Fruit fly (Drosophila melanogaster) whole organism, wandering third instar larva: ENCODE results near the gene CG33927.

ENCODE experiments used
- Abd-B ChIP-seq: fragments of >200 bp; optimal IDR thresholded peaks from 2 replicates; lab custom pipeline; 2017; ENCODE audit warnings: missing biosample characterization, missing genetic modification characterization
- CG32264 ChIP-seq: fragments of 200-800 bp; sonication (Bioruptor generic); optimal IDR thresholded peaks from 2 replicates; lab custom pipeline; 2016; ENCODE audit warnings: missing biosample characterization, missing genetic modification characterization
- CG9705 ChIP-seq: fragments of 200-800 bp; sonication (Bioruptor generic); optimal IDR thresholded peaks from 2 replicates; lab custom pipeline; 2018; ENCODE audit warnings: missing biosample characterization, mild to moderate bottlenecking, missing genetic modification characterization
- CrebA ChIP-seq: fragments of 200-800 bp; sonication (Bioruptor generic); optimal IDR thresholded peaks from 2 replicates; lab custom pipeline; 2016; ENCODE audit warnings: missing biosample characterization, mild to moderate bottlenecking, missing genetic modification characterization, borderline replicate concordance
- Dfd ChIP-seq: fragments of >200 bp; optimal IDR thresholded peaks from 2 replicates; lab custom pipeline; 2017; ENCODE audit warnings: missing biosample characterization, missing genetic modification characterization
- Dif ChIP-seq: fragments of 200-275, 200-300 bp; sonication (Bioruptor generic); optimal IDR thresholded peaks from 2 replicates; lab custom pipeline; 2018; ENCODE audit warnings: missing biosample characterization, missing genetic modification characterization; ENCODE audit not compliant: partially characterized antibody
- GATAd ChIP-seq: sonication (Bioruptor generic); optimal IDR thresholded peaks from 2 replicates; lab custom pipeline; 2016; ENCODE audit warnings: missing biosample characterization, missing genetic modification characterization
- HLH106 ChIP-seq: fragments of 200-800 bp; optimal IDR thresholded peaks from 3 replicates; lab custom pipeline; 2019; ENCODE audit warnings: missing biosample characterization, mild to moderate bottlenecking, missing genetic modification characterization, moderate library complexity
- Hnf4 ChIP-seq: fragments of 200-800 bp; sonication (Bioruptor generic); optimal IDR thresholded peaks from 2 replicates; lab custom pipeline; 2016; ENCODE audit warnings: missing biosample characterization, mild to moderate bottlenecking, missing genetic modification characterization
- Hr78 ChIP-seq: fragments of >200 bp; optimal IDR thresholded peaks from 2 replicates; lab custom pipeline; 2017; ENCODE audit warnings: missing biosample characterization, missing genetic modification characterization
- Hr83 ChIP-seq: fragments of 200-300 bp; sonication (Bioruptor generic); optimal IDR thresholded peaks from 2 replicates; lab custom pipeline; 2016; ENCODE audit warnings: missing biosample characterization, mild to moderate bottlenecking, missing genetic modification characterization, moderate library complexity; ENCODE audit not compliant: poor library complexity, severe bottlenecking
- Jra ChIP-seq: sonication (Bioruptor generic); optimal IDR thresholded peaks from 2 replicates; lab custom pipeline; 2016; ENCODE audit warnings: missing biosample characterization, missing genetic modification characterization
- Mio ChIP-seq: sonication (Bioruptor generic); optimal IDR thresholded peaks from 2 replicates; lab custom pipeline; 2016; ENCODE audit warnings: missing biosample characterization, missing genetic modification characterization
- Myc ChIP-seq: fragments of >200 bp; optimal IDR thresholded peaks from 2 replicates; lab custom pipeline; 2017
- N ChIP-seq: fragments of >200 bp; optimal IDR thresholded peaks from 2 replicates; lab custom pipeline; 2018; ENCODE audit warnings: missing biosample characterization, missing external identifiers, missing genetic modification characterization
- OdsH ChIP-seq: fragments of 200-800 bp; sonication (Bioruptor generic); optimal IDR thresholded peaks from 2 replicates; lab custom pipeline; 2016; ENCODE audit warnings: missing biosample characterization, mild to moderate bottlenecking, missing genetic modification characterization
- Rel ChIP-seq, 2 experiments: fragments of 200-800 bp; sonication (Bioruptor generic) in 1 of 2; optimal IDR thresholded peaks; 2 replicates in 1 of 2; 3 replicates in 1 of 2; lab custom pipeline; 2016 to 2019; ENCODE audit warnings: mild to moderate bottlenecking in 2 of 2, missing biosample characterization in 2 of 2, missing genetic modification characterization in 2 of 2, moderate library complexity in 1 of 2
- Sp1 ChIP-seq: fragments of 200-800 bp; sonication (Bioruptor generic); optimal IDR thresholded peaks from 3 replicates; lab custom pipeline; 2019; ENCODE audit warnings: missing biosample characterization, mild to moderate bottlenecking, missing genetic modification characterization, moderate library complexity
- Vsx2 ChIP-seq: fragments of 200-300, 225-300 bp; sonication (Bioruptor generic); optimal IDR thresholded peaks from 2 replicates; lab custom pipeline; 2018; ENCODE audit warnings: missing biosample characterization, missing genetic modification characterization; ENCODE audit not compliant: partially characterized antibody
- br ChIP-seq: fragments of 200-800 bp; sonication (Bioruptor generic); optimal IDR thresholded peaks from 2 replicates; lab custom pipeline; 2016; ENCODE audit warnings: missing biosample characterization, missing genetic modification characterization
- brk ChIP-seq: fragments of 200-800 bp; sonication (Bioruptor generic); optimal IDR thresholded peaks from 2 replicates; lab custom pipeline; 2016; ENCODE audit warnings: missing biosample characterization, mild to moderate bottlenecking, missing genetic modification characterization
- dl ChIP-seq, 2 experiments: fragments of 175-275, 200-275 bp in 1 of 2; fragments of 200-275 bp in 1 of 2; sonication (Bioruptor generic); optimal IDR thresholded peaks; lab custom pipeline; 2018; ENCODE audit warnings: mild to moderate bottlenecking in 2 of 2, missing biosample characterization in 2 of 2, missing genetic modification characterization in 2 of 2, moderate library complexity in 2 of 2; ENCODE audit not compliant: partially characterized antibody in 2 of 2, insufficient read depth in 1 of 2
- dmrt93B ChIP-seq: fragments of 200-800 bp; sonication (Bioruptor generic); optimal IDR thresholded peaks from 2 replicates; lab custom pipeline; 2018; ENCODE audit warnings: missing biosample characterization, mild to moderate bottlenecking, missing genetic modification characterization
- dsf ChIP-seq: sonication (Bioruptor generic); optimal IDR thresholded peaks from 2 replicates; lab custom pipeline; 2016; ENCODE audit warnings: missing biosample characterization, missing genetic modification characterization, borderline replicate concordance
- ey ChIP-seq: fragments of 200-800 bp; sonication (Bioruptor generic); optimal IDR thresholded peaks from 2 replicates; lab custom pipeline; 2016; ENCODE audit warnings: missing biosample characterization, missing genetic modification characterization
- foxo ChIP-seq, 2 experiments: fragments of 200-800 bp; sonication (Bioruptor generic); optimal IDR thresholded peaks; 2 replicates in 1 of 2; 3 replicates in 1 of 2; lab custom pipeline; 2016 to 2017; ENCODE audit warnings: missing biosample characterization in 2 of 2, missing genetic modification characterization in 2 of 2
- fru ChIP-seq: fragments of 200-800 bp; sonication (Bioruptor generic); optimal IDR thresholded peaks from 3 replicates; lab custom pipeline; 2016; ENCODE audit warnings: missing biosample characterization, mild to moderate bottlenecking, missing genetic modification characterization
- h ChIP-seq: fragments of 200-800 bp; sonication (Bioruptor generic); optimal IDR thresholded peaks from 3 replicates; lab custom pipeline; 2016; ENCODE audit warnings: missing biosample characterization, mild to moderate bottlenecking, missing genetic modification characterization
- jim ChIP-seq: fragments of 175-275, 200-325 bp; sonication (Bioruptor generic); optimal IDR thresholded peaks from 2 replicates; lab custom pipeline; 2016; ENCODE audit warnings: missing biosample characterization, mild to moderate bottlenecking, missing genetic modification characterization
- lola ChIP-seq: fragments of >200 bp; optimal IDR thresholded peaks from 2 replicates; lab custom pipeline; 2017; ENCODE audit warnings: missing biosample characterization, missing genetic modification characterization
- pan ChIP-seq: fragments of >200 bp; optimal IDR thresholded peaks from 2 replicates; lab custom pipeline; 2017
- psq ChIP-seq: fragments of 200-800 bp; sonication (Bioruptor generic); optimal IDR thresholded peaks from 3 replicates; lab custom pipeline; 2017; ENCODE audit warnings: missing biosample characterization, mild to moderate bottlenecking, missing genetic modification characterization, moderate library complexity
- rgr ChIP-seq: fragments of 200-800 bp; sonication (Bioruptor generic); optimal IDR thresholded peaks from 3 replicates; lab custom pipeline; 2016; ENCODE audit warnings: missing biosample characterization, mild to moderate bottlenecking, missing genetic modification characterization
- sage ChIP-seq: fragments of 200-800 bp; sonication (Bioruptor generic); optimal IDR thresholded peaks from 2 replicates; lab custom pipeline; 2016; ENCODE audit warnings: missing biosample characterization, mild to moderate bottlenecking, missing genetic modification characterization
- sv ChIP-seq: fragments of 200-800 bp; sonication (Bioruptor generic); optimal IDR thresholded peaks from 3 replicates; lab custom pipeline; 2016; ENCODE audit warnings: missing biosample characterization, missing genetic modification characterization
- tai ChIP-seq: sonication (Bioruptor generic); optimal IDR thresholded peaks from 2 replicates; lab custom pipeline; 2016; ENCODE audit warnings: missing biosample characterization, missing genetic modification characterization
- usp ChIP-seq: fragments of >200 bp; optimal IDR thresholded peaks from 2 replicates; lab custom pipeline; 2017; ENCODE audit warnings: missing biosample characterization, missing genetic modification characterization
- woc ChIP-seq: sonication (Bioruptor generic); optimal IDR thresholded peaks from 2 replicates; lab custom pipeline; 2016; ENCODE audit warnings: missing biosample characterization, mild to moderate bottlenecking, missing genetic modification characterization

Gene CG33927

DNA sequence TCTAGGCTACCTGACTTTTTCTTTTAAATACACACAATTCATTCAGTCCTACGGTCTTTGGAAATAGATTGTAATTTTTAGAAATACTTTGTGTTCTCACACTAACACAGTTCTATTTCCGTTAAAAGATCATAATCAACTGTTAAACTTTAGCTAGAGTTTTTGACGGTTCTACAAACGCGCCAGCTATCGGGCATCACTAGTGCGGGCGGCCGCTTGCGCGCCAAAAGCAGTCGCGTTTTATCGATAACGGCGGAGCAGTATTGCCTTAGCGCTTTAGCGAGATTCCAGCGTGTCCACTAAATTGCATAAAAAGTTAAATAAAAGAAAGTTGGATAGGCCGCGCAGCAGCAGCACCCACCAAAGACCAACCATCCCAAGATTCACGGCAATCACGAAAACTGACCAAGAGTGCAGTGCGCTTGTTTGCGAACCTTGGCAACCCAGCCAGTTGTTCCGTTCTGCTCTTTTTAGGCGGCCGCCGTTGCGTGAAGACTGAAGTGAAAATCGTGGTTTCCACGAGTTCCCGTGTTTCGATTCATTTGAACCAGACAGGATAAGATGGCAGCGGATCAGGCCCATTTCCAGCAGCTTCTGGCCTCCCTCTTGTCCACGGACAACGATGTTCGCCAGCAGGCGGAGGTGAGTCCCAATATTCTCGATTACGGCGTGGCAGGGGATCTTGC lies 41.1 kb downstream of the CG33927 start, which contains the start of gene Karybeta3:
Karybeta3 (plus strand) TSS at position 51 of the 686 bp plus-strand sequence.
- TF ChIP-seq HLH106 (peak; percentile 74), Hr83 (GFP tag; lab: Kevin White, UChicago) (peak; percentile 80), GATAd (GFP tag; lab: Kevin White, UChicago) (peak; percentile 62), lola (no peak), CG9705 (GFP tag; lab: Kevin White, UChicago) (peak; percentile 65), Mio (GFP tag; lab: Kevin White, UChicago) (no peak), dl (GFP tag; optimal IDR thresholded peaks at IDR 0.05; lab: Kevin White, UChicago; ENCODE audit: insufficient read depth in 1 of 2, partially characterized antibody in 2 of 2) (no peak), tai (GFP tag; lab: Kevin White, UChicago) (no peak), Hr78 (GFP tag; lab: Kevin White, UChicago) (no peak), ey (GFP tag; lab: Kevin White, UChicago) (peak; percentile 80), jim (GFP tag; lab: Kevin White, UChicago) (no peak), CG32264 (peak; percentile 39), Abd-B (GFP tag; lab: Kevin White, UChicago) (no peak), CrebA (GFP tag; lab: Kevin White, UChicago) (no peak), Sp1 (GFP tag; lab: Kevin White, UChicago) (peak; percentile 76), sage (GFP tag; lab: Kevin White, UChicago) (no peak), psq (GFP tag; lab: Kevin White, UChicago) (no peak), dmrt93B (no peak), Myc (peak; percentile 88), Dfd (GFP tag; lab: Kevin White, UChicago) (no peak), dsf (GFP tag; lab: Kevin White, UChicago) (no peak), Jra (GFP tag; lab: Kevin White, UChicago) (no peak), usp (GFP tag; lab: Kevin White, UChicago) (no peak), brk (no peak), foxo (GFP tag; optimal IDR thresholded peaks at IDR 0.05; lab: Kevin White, UChicago) (peak in 1 of 2 experiments; percentile 85), pan (no peak), Hnf4 (GFP tag; lab: Kevin White, UChicago) (no peak), h (GFP tag; lab: Kevin White, UChicago) (peak; percentile 82), Rel (GFP tag; optimal IDR thresholded peaks at IDR 0.05; lab: Kevin White, UChicago) (no peak), Rel (tag; optimal IDR thresholded peaks at IDR 0.05; lab: Kevin White, UChicago) (peak; percentile 78), Vsx2 (GFP tag; lab: Kevin White, UChicago) (no peak), OdsH (GFP tag; lab: Kevin White, UChicago) (peak; percentile 79), woc (GFP tag; lab: Kevin White, UChicago) (peak; percentile 65), fru (no peak), br (peak; percentile 80), Dif (GFP tag; lab: Kevin White, UChicago) (no peak), sv (GFP tag; lab: Kevin White, UChicago) (peak; percentile 62), rgr (GFP tag; lab: Kevin White, UChicago) (peak; percentile 85), N (GFP tag; lab: Kevin White, UChicago) (no peak)

DNA sequence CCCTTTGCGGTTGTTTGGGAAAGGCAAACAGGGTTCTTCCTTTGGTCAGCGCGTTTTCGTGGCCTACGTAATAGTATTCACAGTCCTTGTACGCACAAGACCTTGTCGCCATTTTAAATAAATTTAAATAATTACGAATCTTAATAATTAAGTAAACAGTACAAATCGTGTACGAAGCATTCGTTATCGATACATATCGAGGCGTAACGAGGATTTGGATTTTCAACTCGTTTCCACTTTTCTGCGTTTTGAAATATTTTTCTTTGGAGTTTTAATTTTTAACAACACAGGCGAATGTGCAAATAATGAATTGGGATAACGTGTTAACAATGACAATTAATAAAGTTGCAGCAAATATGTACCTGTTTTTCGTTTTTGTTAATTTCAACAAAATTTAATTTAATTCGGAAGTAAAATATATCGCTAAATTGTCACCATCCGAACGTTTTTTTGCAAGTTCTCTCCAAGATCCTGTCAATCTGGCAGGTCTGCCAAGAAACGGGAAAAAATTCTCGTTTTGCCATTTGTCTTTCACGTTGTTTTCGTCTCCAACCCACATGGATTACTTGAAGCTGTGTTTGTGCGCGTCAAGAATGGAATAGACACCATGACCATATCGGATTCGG lies 44.8 kb downstream of the CG33927 start, which contains the start of the genes Dlip2 and rpk:
Dlip2 (minus strand) TSS at position 199 of the 626 bp plus-strand sequence.
rpk (plus strand) TSS at position 525 of the 626 bp plus-strand sequence.
- TF ChIP-seq psq (GFP tag; lab: Kevin White, UChicago): no peak
- no peak for TF ChIP-seq dsf (GFP tag; lab: Kevin White, UChicago)
- TF ChIP-seq Abd-B (GFP tag; lab: Kevin White, UChicago): no peak
- TF ChIP-seq HLH106: no peak
- peak; percentile 1 for TF ChIP-seq Jra (GFP tag; lab: Kevin White, UChicago)
- TF ChIP-seq CG9705 (GFP tag; lab: Kevin White, UChicago): no peak
- no peak for TF ChIP-seq h (GFP tag; lab: Kevin White, UChicago)
- TF ChIP-seq CG32264: no peak
- TF ChIP-seq OdsH (GFP tag; lab: Kevin White, UChicago): no peak
- TF ChIP-seq fru: no peak
- no peak for TF ChIP-seq CrebA (GFP tag; lab: Kevin White, UChicago)
- no peak for TF ChIP-seq Sp1 (GFP tag; lab: Kevin White, UChicago)
- TF ChIP-seq jim (GFP tag; lab: Kevin White, UChicago): no peak
- no peak for TF ChIP-seq dl (GFP tag; optimal IDR thresholded peaks at IDR 0.05; lab: Kevin White, UChicago; ENCODE audit: insufficient read depth in 1 of 2, partially characterized antibody in 2 of 2)
- TF ChIP-seq woc (GFP tag; lab: Kevin White, UChicago): peak; percentile 24
- no peak for TF ChIP-seq lola
- no peak for TF ChIP-seq Hr78 (GFP tag; lab: Kevin White, UChicago)
